Worm (Caenorhabditis elegans) whole organism, midembryonic: ENCODE results near the gene slc-25A32.

Experiments
- T22C8.4 ChIP-seq: fragments of 200-800 bp; sonication (Bioruptor generic); IDR thresholded peaks from 2 replicates; pipeline ENCODE4 v1.3.6; 2022; ENCODE audit warnings: missing genetic modification characterization, missing compliant biosample characterization
- cog-1 ChIP-seq: sonication (generic microtip); optimal IDR thresholded peaks from 2 replicates; lab custom pipeline; 2016; ENCODE audit warnings: missing genetic modification characterization, missing compliant biosample characterization
- flt-1 ChIP-seq: fragments of 200-800 bp; sonication (Bioruptor generic); IDR thresholded peaks from 2 replicates; pipeline ENCODE4 v1.3.6; 2022; ENCODE audit warnings: missing genetic modification characterization, missing compliant biosample characterization
- klf-2 ChIP-seq: fragments of 200-800 bp; sonication (Bioruptor generic); conservative IDR thresholded peaks from 2 replicates; pipeline ENCODE4 v1.3.6; 2022; ENCODE audit warnings: missing genetic modification reagents, missing genetic modification characterization, missing compliant biosample characterization
- tab-1 ChIP-seq: fragments of 200-800 bp; sonication (Bioruptor generic); IDR thresholded peaks from 2 replicates; pipeline ENCODE4 v1.3.6; 2022; ENCODE audit warnings: missing genetic modification characterization, missing compliant biosample characterization
- ztf-23 ChIP-seq: fragments of 200-800 bp; sonication (Bioruptor generic); IDR thresholded peaks from 2 replicates; pipeline ENCODE4 v1.3.6; 2022; ENCODE audit warnings: missing genetic modification reagents, missing genetic modification characterization, missing compliant biosample characterization
- ztf-29 ChIP-seq: fragments of 200-800 bp; sonication (Bioruptor generic); IDR thresholded peaks from 2 replicates; pipeline ENCODE4 v1.3.6; 2022; ENCODE audit warnings: missing genetic modification reagents, missing genetic modification characterization, missing compliant biosample characterization

DNA sequence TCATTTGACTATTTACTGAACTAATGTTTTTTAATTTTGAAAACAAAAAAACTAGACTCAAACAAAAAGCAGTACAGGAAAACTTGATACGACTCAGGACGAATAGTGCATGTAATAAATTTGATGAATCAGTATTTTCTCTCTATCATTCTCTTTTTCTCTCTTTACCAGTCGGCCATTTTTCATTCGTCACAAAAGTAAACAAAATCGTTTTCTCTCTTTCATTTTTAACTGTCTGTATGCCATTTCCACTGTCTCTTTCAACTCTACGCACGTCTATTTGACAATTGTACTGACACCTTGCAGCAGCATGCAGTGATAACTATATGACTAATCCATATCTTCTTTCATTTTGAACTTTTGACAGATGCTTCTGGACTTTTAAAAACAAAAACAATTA, 27.4 kb upstream of the slc-25A32 start, which contains the start of the genes F35C11.2 and F35C11.4:
- TF ChIP-seq ztf-23 (GFP tag; lab: Robert Waterston, UW) (no peak), ztf-29 (GFP tag; lab: Robert Waterston, UW) (no peak), tab-1 (GFP tag; lab: Robert Waterston, UW) (no peak), klf-2 (no peak), cog-1 (tag; lab: Kevin White, UChicago) (no peak), flt-1 (GFP tag; lab: Robert Waterston, UW) (no peak), T22C8.4 (no peak)
